Worm (Caenorhabditis elegans): Measurements from ENCODE around the gene yif-1.

The yif-1 gene

DNA sequence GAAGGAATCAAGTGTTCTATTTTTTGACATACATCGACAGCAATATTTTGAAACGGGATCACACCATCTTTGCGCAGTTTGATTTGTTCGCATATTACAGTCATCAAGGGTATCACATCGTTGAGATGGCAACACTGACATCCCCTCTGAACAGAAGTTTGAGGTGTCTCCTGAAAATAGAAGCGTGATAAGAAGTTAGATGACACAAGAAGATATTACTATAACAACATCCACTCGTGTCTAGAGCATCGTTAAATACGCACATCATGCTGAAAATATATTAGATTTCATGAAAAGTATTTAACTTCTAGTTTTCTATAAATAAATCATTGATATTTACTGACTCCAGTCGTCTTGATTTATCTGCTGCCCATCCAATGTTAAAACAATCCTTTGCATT, 18.0 kb upstream of the yif-1 start:
- no peak for TF ChIP-seq unc-62 (GFP tag; optimal IDR thresholded peaks at IDR 0.05)

DNA sequence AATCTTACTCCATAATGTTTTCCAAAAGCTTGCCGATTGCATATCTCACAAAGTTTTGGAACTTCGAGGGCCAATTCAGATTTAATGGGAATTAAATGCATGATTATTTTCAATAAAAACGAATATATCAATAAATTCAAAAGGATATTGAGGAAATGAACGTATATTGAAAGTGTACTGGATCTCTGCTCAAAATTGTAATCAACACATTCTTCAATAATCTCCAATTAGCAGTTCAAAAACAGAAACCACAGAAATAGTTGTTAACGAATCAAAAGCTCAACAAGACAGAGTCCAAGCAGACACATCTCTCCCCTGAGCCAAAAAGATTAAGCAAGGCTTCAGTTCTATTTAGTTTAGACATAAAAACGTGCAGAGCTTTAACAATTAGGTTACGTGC, 15.8 kb upstream of the yif-1 start, which contains the start of gene nhr-192:
Gene nhr-192 (minus strand): TSS at position 101 of the 400 bp plus-strand sequence.
- no peak for TF ChIP-seq unc-62 (GFP tag; optimal IDR thresholded peaks at IDR 0.05)

- TF ChIP-seq unc-62 (GFP tag; optimal IDR thresholded peaks at IDR 0.05) = no peak
Measured at ce11 chrV:10066769-10067168, 12.1 kb upstream of the yif-1 start, which contains the start of gene npr-39. npr-39 (plus strand) TSS chrV:10067069.

ce11 chrV:10065679-10066078, 11.0 kb upstream of the yif-1 start:
- no peak for TF ChIP-seq unc-62 (GFP tag; optimal IDR thresholded peaks at IDR 0.05)

DNA sequence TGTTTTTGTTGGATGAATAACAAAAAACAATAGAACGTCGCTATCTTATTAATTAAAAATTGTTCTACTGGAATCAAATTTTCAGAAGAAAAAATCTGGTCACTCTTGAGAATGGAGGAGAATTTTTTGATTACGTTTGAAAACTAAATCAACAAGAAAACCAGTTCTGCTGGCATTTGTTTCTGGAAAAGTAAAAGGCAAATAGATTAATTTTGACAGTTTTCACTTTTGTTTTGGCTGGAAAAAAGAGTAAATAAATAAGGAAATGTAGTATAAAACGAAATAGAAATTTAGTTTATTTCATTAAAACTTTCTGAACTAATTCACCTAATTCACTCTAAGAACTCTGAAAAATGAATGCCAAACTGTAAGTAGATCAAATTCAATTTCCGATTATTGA, 9.5 kb upstream of the yif-1 start, which contains the start of gene fipr-13:
Gene fipr-13 (plus strand): TSS at position 301 of the 400 bp plus-strand sequence.
- no peak for TF ChIP-seq unc-62 (GFP tag; optimal IDR thresholded peaks at IDR 0.05)

- no peak for TF ChIP-seq unc-62 (GFP tag; optimal IDR thresholded peaks at IDR 0.05)
Measured at ce11 chrV:10060039-10060438, 5.3 kb upstream of the yif-1 start.

DNA sequence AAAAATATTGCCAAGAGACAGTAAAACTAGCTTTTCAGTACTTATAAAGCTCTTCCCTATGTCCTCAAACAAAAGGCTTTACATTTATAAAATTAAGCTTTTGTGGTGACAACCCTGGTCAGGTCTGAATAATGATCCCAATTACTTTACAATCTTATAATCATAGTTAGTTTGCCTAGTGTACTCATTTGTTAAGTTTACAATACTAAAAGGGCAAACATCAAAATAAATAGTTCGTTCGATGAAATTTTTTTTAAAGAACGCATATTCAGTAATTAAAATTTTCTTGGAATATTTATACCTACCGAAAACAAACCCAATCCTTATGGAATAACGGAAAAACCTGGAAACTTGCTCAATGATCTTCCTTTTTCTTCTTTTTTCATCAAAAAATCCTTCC, 4.0 kb upstream of the yif-1 start:
- TF ChIP-seq unc-62 (GFP tag; optimal IDR thresholded peaks at IDR 0.05) = no peak

DNA sequence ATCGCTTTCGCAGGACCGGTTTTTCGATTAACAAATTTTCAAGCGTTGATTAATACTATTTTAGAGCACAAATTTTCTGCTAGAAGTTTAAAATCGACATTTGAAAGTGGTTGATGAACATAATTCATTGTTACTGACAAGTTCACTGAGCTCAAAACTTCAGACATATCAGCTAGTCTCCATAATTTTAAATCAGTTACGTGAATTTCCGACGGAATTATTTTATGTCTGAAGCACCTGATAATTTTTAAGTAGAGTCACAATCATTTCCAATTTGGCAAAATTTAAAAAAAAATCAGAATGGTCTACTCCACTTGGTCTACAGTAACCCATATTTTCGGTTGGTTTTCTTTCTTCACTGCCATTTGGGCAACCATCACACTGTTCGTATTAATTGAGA, 2.9 kb downstream of the yif-1 start, which contains the start of gene str-118:
Gene str-118 (plus strand): TSS at position 301 of the 400 bp plus-strand sequence.
- TF ChIP-seq unc-62 (GFP tag; optimal IDR thresholded peaks at IDR 0.05) = no peak

DNA sequence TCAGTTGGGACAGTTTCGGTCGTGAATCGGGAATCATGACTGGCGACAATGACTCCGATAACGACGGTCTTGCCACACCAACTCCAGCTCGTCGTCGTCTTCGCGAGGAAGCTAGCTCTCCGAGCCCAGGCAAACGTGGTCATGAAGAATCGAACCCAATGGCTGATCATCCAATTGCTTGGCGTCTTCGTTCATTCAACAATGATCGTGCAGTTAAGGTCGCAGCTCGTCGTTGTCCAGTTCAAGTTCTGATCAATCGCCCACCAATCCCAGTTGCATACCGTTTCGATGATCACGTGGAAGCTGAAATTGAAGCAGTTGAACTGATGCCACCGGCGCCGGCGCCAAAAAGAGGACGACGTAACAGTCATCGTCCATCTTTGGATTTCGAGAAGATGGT, 7.5 kb downstream of the yif-1 start:
- no peak for TF ChIP-seq unc-62 (GFP tag; optimal IDR thresholded peaks at IDR 0.05)

ce11 chrV:10046503-10046902, 8.2 kb downstream of the yif-1 start:
- TF ChIP-seq unc-62 (GFP tag; optimal IDR thresholded peaks at IDR 0.05) = no peak

ce11 chrV:10044735-10045134, 10.0 kb downstream of the yif-1 start:
- TF ChIP-seq unc-62 (GFP tag; optimal IDR thresholded peaks at IDR 0.05) = no peak

- no peak for TF ChIP-seq unc-62 (GFP tag; optimal IDR thresholded peaks at IDR 0.05)
Measured at ce11 chrV:10043234-10043796, 11.4 kb downstream of the yif-1 start, which contains the start of gene T06E8.8. T06E8.8 (plus strand) TSS chrV:10043746.

- TF ChIP-seq unc-62 (GFP tag; optimal IDR thresholded peaks at IDR 0.05) = no peak
Measured at ce11 chrV:10042254-10042653, 12.5 kb downstream of the yif-1 start.

DNA sequence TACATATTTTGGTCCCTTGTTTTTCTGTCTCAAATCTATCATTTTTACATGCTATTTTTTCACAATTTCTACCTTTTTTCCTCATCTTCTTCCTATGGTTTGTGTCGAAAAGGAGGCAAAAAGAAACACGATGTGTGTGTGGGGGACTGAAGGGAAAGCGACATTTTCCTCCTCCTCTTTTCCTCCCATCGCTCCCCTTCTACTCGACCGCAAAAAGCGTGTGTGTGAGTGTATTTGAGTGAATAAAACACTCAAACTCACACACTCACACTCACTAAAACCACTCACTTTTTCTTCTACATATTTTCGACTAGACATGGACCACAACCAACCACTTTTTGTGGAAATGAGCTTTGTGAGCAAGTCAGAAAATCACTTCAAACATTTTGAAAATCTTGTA, 13.2 kb downstream of the yif-1 start:
- no peak for TF ChIP-seq unc-62 (GFP tag; optimal IDR thresholded peaks at IDR 0.05)

DNA sequence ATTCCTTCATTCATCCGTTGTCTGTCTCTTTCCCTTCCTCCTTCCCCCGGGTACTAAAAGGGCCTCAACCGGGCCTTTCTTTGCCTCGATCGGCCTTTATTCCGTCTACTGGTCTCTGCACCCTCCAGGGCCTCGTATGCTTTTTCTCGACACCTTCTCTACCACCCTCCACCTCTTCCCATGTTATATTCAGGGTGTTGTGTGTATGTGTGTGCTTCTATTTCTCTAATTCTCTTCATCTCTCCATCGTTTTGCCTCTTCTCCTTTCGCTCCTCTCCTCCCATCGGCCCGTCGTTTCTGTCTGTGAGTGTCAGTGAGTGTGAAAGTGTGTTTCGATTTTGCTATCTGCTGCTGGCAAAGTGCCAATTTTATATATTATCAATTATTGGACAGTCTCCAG, 14.9 kb downstream of the yif-1 start:
- TF ChIP-seq unc-62 (GFP tag; optimal IDR thresholded peaks at IDR 0.05) = no peak

DNA sequence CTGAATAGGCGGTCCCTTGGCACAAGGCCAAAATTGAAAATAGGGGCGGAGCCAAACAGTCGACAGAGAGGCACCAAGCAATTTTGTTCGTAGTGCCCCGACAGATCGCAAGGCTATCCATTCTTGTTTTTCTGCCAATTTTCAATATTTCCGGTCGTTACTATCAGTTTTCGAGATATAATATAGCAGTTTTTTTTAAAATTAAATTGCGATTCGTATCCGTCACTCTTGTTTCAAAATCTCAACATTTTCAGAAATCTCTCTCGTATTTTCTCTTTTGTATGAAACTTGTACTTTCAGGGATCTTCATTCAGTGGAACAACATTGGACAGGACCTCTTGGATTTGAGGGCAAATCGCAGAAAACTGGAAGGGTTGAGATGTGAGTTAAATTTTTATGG, 17.7 kb downstream of the yif-1 start, which contains the start of gene F57A8.1:
Gene F57A8.1 (plus strand): TSS at position 301 of the 400 bp plus-strand sequence.
- TF ChIP-seq unc-62 (GFP tag; optimal IDR thresholded peaks at IDR 0.05) = no peak

ce11 chrV:10036275-10036674, 18.4 kb downstream of the yif-1 start, which contains the start of gene T06E8.2:
T06E8.2 (minus strand) TSS chrV:10036413.
- no peak for TF ChIP-seq unc-62 (GFP tag; optimal IDR thresholded peaks at IDR 0.05)

ce11 chrV:10035586-10035985, 19.1 kb downstream of the yif-1 start:
- TF ChIP-seq unc-62 (GFP tag; optimal IDR thresholded peaks at IDR 0.05) = no peak

Data from whole organism, dauer.